Fruit fly (Drosophila melanogaster) whole organism, embryonic: Measurements from ENCODE around the gene Or85a.

Experiments
- B-H1 ChIP-seq: fragments of 200-800 bp; sonication (Bioruptor generic); IDR thresholded peaks from 3 replicates; pipeline ENCODE4 v1.3.6; 2022; ENCODE audit warnings: missing biosample characterization, missing genetic modification characterization
- BEAF-32 ChIP-seq: fragments of 200-800 bp; sonication (Bioruptor generic); optimal IDR thresholded peaks from 3 replicates; lab custom pipeline; 2017; ENCODE audit warnings: missing biosample characterization, missing genetic modification characterization, mild to moderate bottlenecking, moderate library complexity, missing genetic modification reagents
- BtbVII ChIP-seq: fragments of 200-800 bp; sonication (Bioruptor generic); optimal IDR thresholded peaks from 3 replicates; lab custom pipeline; 2017; ENCODE audit warnings: missing biosample characterization, mild to moderate bottlenecking, missing genetic modification characterization
- Bteb2 ChIP-seq: fragments of 200-800 bp; sonication (Bioruptor generic); optimal IDR thresholded peaks from 2 replicates; lab custom pipeline; 2016; ENCODE audit warnings: missing biosample characterization, missing genetic modification characterization
- CG10274 ChIP-seq: fragments of 200-800 bp; sonication (Bioruptor generic); optimal IDR thresholded peaks from 3 replicates; lab custom pipeline; 2017; ENCODE audit warnings: missing biosample characterization, mild to moderate bottlenecking, missing genetic modification characterization
- CG11695 ChIP-seq: fragments of 200-800 bp; sonication (Bioruptor generic); IDR thresholded peaks from 3 replicates; pipeline ENCODE4 v1.3.6; 2022; ENCODE audit warnings: missing biosample characterization, missing genetic modification characterization
- CG12104 ChIP-seq: fragments of 200-800 bp; sonication (Bioruptor generic); optimal IDR thresholded peaks from 3 replicates; lab custom pipeline; 2016; ENCODE audit warnings: missing biosample characterization, missing genetic modification characterization
- CG14965 ChIP-seq: fragments of 200-800 bp; sonication (Bioruptor generic); optimal IDR thresholded peaks from 2 replicates; lab custom pipeline; 2016; ENCODE audit warnings: missing biosample characterization, missing genetic modification characterization, borderline replicate concordance
- CG1647 ChIP-seq: fragments of 200-800 bp; sonication (Bioruptor generic); optimal IDR thresholded peaks from 3 replicates; lab custom pipeline; 2016; ENCODE audit warnings: missing biosample characterization, missing genetic modification characterization
- CG17328 ChIP-seq: fragments of 200-800 bp; sonication (Bioruptor generic); IDR thresholded peaks from 2 replicates; pipeline ENCODE4 v1.3.6; 2022; ENCODE audit warnings: missing biosample characterization, missing genetic modification characterization
- CG17359 ChIP-seq: fragments of 200-800 bp; sonication (Bioruptor generic); optimal IDR thresholded peaks from 3 replicates; lab custom pipeline; 2018; ENCODE audit warnings: missing biosample characterization, mild to moderate bottlenecking, missing genetic modification characterization, moderate library complexity
- CG17802 ChIP-seq: fragments of 200-800 bp; sonication (Bioruptor generic); optimal IDR thresholded peaks from 2 replicates; lab custom pipeline; 2018; ENCODE audit warnings: missing biosample characterization, mild to moderate bottlenecking, missing genetic modification characterization, moderate library complexity
- CG1792 ChIP-seq: fragments of 200-800 bp; sonication (Bioruptor generic); optimal IDR thresholded peaks from 2 replicates; lab custom pipeline; 2016; ENCODE audit warnings: missing biosample characterization, missing genetic modification characterization
- CG2120 ChIP-seq: fragments of 200-800 bp; sonication (Bioruptor generic); optimal IDR thresholded peaks from 3 replicates; lab custom pipeline; 2016; ENCODE audit warnings: missing biosample characterization, missing genetic modification characterization
- CG30020 ChIP-seq: fragments of 200-800 bp; optimal IDR thresholded peaks from 2 replicates; lab custom pipeline; 2019; ENCODE audit warnings: missing biosample characterization, mild to moderate bottlenecking, missing genetic modification characterization, moderate library complexity
- CG31388 ChIP-seq: fragments of 200-800 bp; sonication (Bioruptor generic); optimal IDR thresholded peaks from 2 replicates; lab custom pipeline; 2016; ENCODE audit warnings: missing biosample characterization, missing genetic modification characterization
- CG4617 ChIP-seq: fragments of 200-800 bp; sonication (Bioruptor generic); optimal IDR thresholded peaks from 3 replicates; lab custom pipeline; 2016; ENCODE audit warnings: missing biosample characterization, missing genetic modification characterization, borderline replicate concordance
- CG4730 ChIP-seq: fragments of 200-800 bp; sonication (Bioruptor generic); IDR thresholded peaks from 2 replicates; pipeline ENCODE4 v1.3.6; 2022; ENCODE audit warnings: missing biosample characterization, missing genetic modification characterization
- CG6654 ChIP-seq: fragments of 200-800 bp; sonication (Bioruptor generic); optimal IDR thresholded peaks from 2 replicates; lab custom pipeline; 2017; ENCODE audit warnings: missing biosample characterization, mild to moderate bottlenecking, missing genetic modification characterization
- CG7786 ChIP-seq: fragments of 200-800 bp; sonication (Bioruptor generic); optimal IDR thresholded peaks from 2 replicates; lab custom pipeline; 2016; ENCODE audit warnings: missing biosample characterization, missing genetic modification characterization
- CG7963 ChIP-seq: fragments of 200-800 bp; sonication (Bioruptor generic); IDR thresholded peaks from 3 replicates; pipeline ENCODE4 v1.3.6; 2022; ENCODE audit warnings: missing biosample characterization, missing genetic modification characterization; ENCODE audit not compliant: partially characterized antibody
- CG8388 ChIP-seq: fragments of 200-800 bp; sonication (Bioruptor generic); optimal IDR thresholded peaks from 2 replicates; lab custom pipeline; 2019; ENCODE audit warnings: missing biosample characterization, mild to moderate bottlenecking, missing genetic modification characterization, moderate library complexity
- Kr ChIP-seq: fragments of 200-800 bp; sonication (Bioruptor generic); optimal IDR thresholded peaks from 2 replicates; lab custom pipeline; 2017; ENCODE audit warnings: missing biosample characterization, mild to moderate bottlenecking, missing genetic modification characterization
- Lim3 ChIP-seq: fragments of 200-800 bp; sonication (Bioruptor generic); IDR thresholded peaks from 2 replicates; pipeline ENCODE4 v1.3.6; 2022; ENCODE audit warnings: missing biosample characterization, missing genetic modification characterization
- Lpt ChIP-seq: fragments of >200 bp; optimal IDR thresholded peaks from 2 replicates; lab custom pipeline; 2018; ENCODE audit warnings: missing biosample characterization, missing genetic modification characterization
- MTF-1 ChIP-seq: fragments of 200-800 bp; sonication (Bioruptor generic); optimal IDR thresholded peaks from 2 replicates; lab custom pipeline; 2018; ENCODE audit warnings: missing biosample characterization, mild to moderate bottlenecking, missing genetic modification characterization, borderline replicate concordance
- Med ChIP-seq: fragments of 200-800 bp; sonication (Bioruptor generic); peaks from one replicate; lab custom pipeline; 2016; ENCODE audit warnings: missing biosample characterization, missing genetic modification characterization, mild to moderate bottlenecking, inconsistent platforms, moderate library complexity
- Mrtf ChIP-seq: fragments of 200-800 bp; sonication (Bioruptor generic); IDR thresholded peaks from 3 replicates; pipeline ENCODE4 v1.3.6; 2022; ENCODE audit warnings: missing biosample characterization, missing genetic modification characterization
- Neu2 ChIP-seq: fragments of 200-800 bp; sonication (Bioruptor generic); optimal IDR thresholded peaks from 3 replicates; lab custom pipeline; 2016; ENCODE audit warnings: missing biosample characterization, missing genetic modification characterization, borderline replicate concordance
- Ptx1 ChIP-seq: fragments of 200-800 bp; sonication (Bioruptor generic); IDR thresholded peaks from 2 replicates; pipeline ENCODE4 v1.3.6; 2022; ENCODE audit warnings: missing biosample characterization, missing genetic modification characterization
- bowl ChIP-seq: fragments of 200-800 bp; sonication (Bioruptor generic); IDR thresholded peaks from 2 replicates; pipeline ENCODE4 v1.3.6; 2022; ENCODE audit warnings: missing biosample characterization, missing genetic modification characterization
- dmrt99B ChIP-seq: fragments of 200-800 bp; sonication (Bioruptor generic); optimal IDR thresholded peaks from 2 replicates; lab custom pipeline; 2018; ENCODE audit warnings: missing biosample characterization, mild to moderate bottlenecking, missing genetic modification characterization, moderate library complexity
- fd96Cb ChIP-seq: fragments of 200-800 bp; sonication (Bioruptor generic); optimal IDR thresholded peaks from 2 replicates; lab custom pipeline; 2018; ENCODE audit warnings: missing biosample characterization, mild to moderate bottlenecking, missing genetic modification characterization, moderate library complexity
- fru ChIP-seq: fragments of >200 bp; optimal IDR thresholded peaks from 2 replicates; lab custom pipeline; 2017
- gce ChIP-seq: fragments of 200-800 bp; sonication (Bioruptor generic); IDR thresholded peaks from 3 replicates; pipeline ENCODE4 v1.3.6; 2022; ENCODE audit warnings: missing biosample characterization, missing genetic modification characterization
- gem ChIP-seq: fragments of 200-800 bp; sonication (Bioruptor generic); optimal IDR thresholded peaks from 2 replicates; lab custom pipeline; 2019; ENCODE audit warnings: missing biosample characterization, mild to moderate bottlenecking, missing genetic modification characterization, moderate library complexity
- insv ChIP-seq, 2 experiments: fragments of 200-800 bp; sonication (Bioruptor generic); optimal IDR thresholded peaks; 3 replicates each; lab custom pipeline; 2016 to 2018; ENCODE audit warnings: missing biosample characterization in 2 of 2, missing genetic modification characterization in 2 of 2
- klu ChIP-seq: fragments of 200-800 bp; sonication (Bioruptor generic); IDR thresholded peaks from 2 replicates; pipeline ENCODE4 v1.3.6; 2022; ENCODE audit warnings: missing biosample characterization, missing genetic modification characterization
- nerfin-1 ChIP-seq: fragments of 200-800 bp; sonication (Bioruptor generic); optimal IDR thresholded peaks from 3 replicates; lab custom pipeline; 2019; ENCODE audit warnings: missing biosample characterization, mild to moderate bottlenecking, missing genetic modification characterization, moderate library complexity
- nom ChIP-seq: fragments of 200-800 bp; sonication (Bioruptor generic); optimal IDR thresholded peaks from 2 replicates; lab custom pipeline; 2017; ENCODE audit warnings: missing biosample characterization, missing genetic modification characterization, mild to moderate bottlenecking, moderate library complexity, missing genetic modification reagents
- ranshi ChIP-seq: fragments of 200-800 bp; sonication (Bioruptor generic); IDR thresholded peaks from 2 replicates; pipeline ENCODE4 v1.3.6; 2022; ENCODE audit warnings: missing biosample characterization, missing genetic modification characterization
- run ChIP-seq: fragments of 200-800 bp; sonication (Bioruptor generic); optimal IDR thresholded peaks from 3 replicates; lab custom pipeline; 2018; ENCODE audit warnings: missing biosample characterization, mild to moderate bottlenecking, missing genetic modification characterization
- slbo ChIP-seq: fragments of 200-800 bp; sonication (Bioruptor generic); IDR thresholded peaks from 2 replicates; pipeline ENCODE4 v1.3.6; 2022; ENCODE audit warnings: missing biosample characterization, missing genetic modification characterization
- so ChIP-seq: fragments of 200-800 bp; sonication (Bioruptor generic); IDR thresholded peaks from 3 replicates; pipeline ENCODE4 v1.3.6; 2022; ENCODE audit warnings: missing biosample characterization, missing genetic modification characterization
- sob ChIP-seq: fragments of 200-800 bp; sonication (Bioruptor generic); IDR thresholded peaks from 2 replicates; pipeline ENCODE4 v1.3.6; 2022; ENCODE audit warnings: missing biosample characterization, missing genetic modification characterization
- tap ChIP-seq: fragments of 200-800 bp; optimal IDR thresholded peaks from 3 replicates; lab custom pipeline; 2019; ENCODE audit warnings: missing biosample characterization, mild to moderate bottlenecking, missing genetic modification characterization, moderate library complexity
- tio ChIP-seq: fragments of 200-800 bp; sonication (Bioruptor generic); optimal IDR thresholded peaks from 2 replicates; lab custom pipeline; 2017; ENCODE audit warnings: missing biosample characterization, missing genetic modification characterization, inconsistent platforms
- trem ChIP-seq: fragments of 200-800 bp; optimal IDR thresholded peaks from 3 replicates; lab custom pipeline; 2019; ENCODE audit warnings: missing biosample characterization, mild to moderate bottlenecking, missing genetic modification characterization, moderate library complexity
- tx ChIP-seq: fragments of 200-800 bp; sonication (Bioruptor generic); optimal IDR thresholded peaks from 2 replicates; lab custom pipeline; 2016; ENCODE audit warnings: missing biosample characterization, missing genetic modification characterization
- zf30C ChIP-seq: fragments of 200-800 bp; sonication (Bioruptor generic); optimal IDR thresholded peaks from 3 replicates; lab custom pipeline; 2018; ENCODE audit warnings: missing biosample characterization, mild to moderate bottlenecking, missing genetic modification characterization
- zfh2 ChIP-seq: fragments of 200-800 bp; sonication (Bioruptor generic); optimal IDR thresholded peaks from 2 replicates; lab custom pipeline; 2016; ENCODE audit warnings: missing biosample characterization, missing genetic modification characterization

The Or85a gene

DNA sequence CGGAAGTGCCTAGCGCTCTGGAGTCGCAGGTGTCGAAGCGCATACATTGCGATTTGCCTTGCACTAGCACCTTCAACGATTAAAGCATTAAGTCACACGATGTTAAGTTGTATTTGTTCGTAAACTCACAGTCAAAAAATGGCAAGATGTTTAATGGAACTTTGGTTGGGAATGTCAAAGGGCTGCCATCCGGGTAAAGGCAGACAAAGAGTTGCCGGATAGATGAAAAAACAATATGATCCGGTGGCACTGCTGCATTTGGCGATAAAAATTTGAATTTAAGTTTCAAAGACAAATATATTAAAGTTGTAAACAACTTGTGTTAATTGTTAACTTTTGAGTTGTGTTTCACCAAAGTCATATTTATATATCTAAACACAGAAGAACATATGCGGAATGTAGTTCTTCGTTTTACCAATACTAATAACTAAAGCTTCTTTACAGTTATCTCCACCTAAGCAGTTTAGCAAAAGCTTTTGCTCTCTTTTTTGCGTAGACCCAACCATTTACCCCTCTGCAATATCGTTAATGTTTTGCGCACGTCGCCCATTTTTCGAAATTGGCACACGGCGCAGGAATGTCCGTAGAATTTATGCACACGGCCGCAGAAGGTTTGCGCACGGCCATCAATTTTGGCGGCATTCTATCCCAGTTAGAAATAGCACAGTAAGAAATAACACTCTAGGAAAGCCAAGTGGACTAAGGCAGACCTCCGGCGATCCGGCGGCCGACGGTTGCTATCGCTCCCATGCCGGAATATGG lies 5.0 kb upstream of the Or85a start, which contains the start of gene Coq2 (continued):
- no peak for TF ChIP-seq fd96Cb (tag; lab: Kevin White, UChicago)
- TF ChIP-seq Neu2 (GFP tag; lab: Kevin White, UChicago), result no peak
- no peak for TF ChIP-seq CG17802 (tag; lab: Kevin White, UChicago)
- no peak for TF ChIP-seq CG11695 (GFP tag; lab: Robert Waterston, UW)
- no peak for TF ChIP-seq nom (GFP tag; lab: Kevin White, UChicago)
- TF ChIP-seq Lpt (GFP tag; lab: Kevin White, UChicago), result no peak
- TF ChIP-seq CG30020 (tag; lab: Kevin White, UChicago), result no peak
- TF ChIP-seq CG8388, result no peak
- TF ChIP-seq slbo (GFP tag; lab: Robert Waterston, UW), result peak; percentile 25; the same call in 1 of the 2 replicates
- no peak for TF ChIP-seq CG6654 (GFP tag; lab: Kevin White, UChicago)
- no peak for TF ChIP-seq zf30C (GFP tag; lab: Kevin White, UChicago)
- TF ChIP-seq bowl (GFP tag; lab: Robert Waterston, UW), result no peak
- TF ChIP-seq Ptx1 (GFP tag; lab: Robert Waterston, UW), result no peak
- TF ChIP-seq ranshi (GFP tag; lab: Robert Waterston, UW), result no peak
- TF ChIP-seq zfh2 (GFP tag; lab: Kevin White, UChicago), result no peak
- no peak for TF ChIP-seq BtbVII
- TF ChIP-seq CG1647 (GFP tag; lab: Kevin White, UChicago), result no peak
- TF ChIP-seq CG17328 (GFP tag; lab: Robert Waterston, UW), result no peak
- no peak for TF ChIP-seq CG31388 (GFP tag; lab: Kevin White, UChicago)
- no peak for TF ChIP-seq dmrt99B
- no peak for TF ChIP-seq klu (GFP tag; lab: Robert Waterston, UW)
- peak; percentile 25 for TF ChIP-seq CG2120
- no peak for TF ChIP-seq sob
- TF ChIP-seq CG14965 (GFP tag; lab: Kevin White, UChicago), result no peak
- TF ChIP-seq Mrtf (GFP tag; lab: Robert Waterston, UW), result no peak
- TF ChIP-seq Bteb2, result no peak
- no peak for TF ChIP-seq CG17359 (tag; lab: Kevin White, UChicago)
- no peak for TF ChIP-seq fru
- no peak for TF ChIP-seq so (GFP tag; lab: Robert Waterston, UW)
- no peak for TF ChIP-seq CG4730
- no peak for TF ChIP-seq CG10274
- no peak for TF ChIP-seq tx
- peak; percentile 86 for TF ChIP-seq trem (tag; lab: Kevin White, UChicago)
- no peak for TF ChIP-seq CG7963 (GFP tag; lab: Robert Waterston, UW)
- no peak for TF ChIP-seq B-H1 (GFP tag; lab: Robert Waterston, UW)
- TF ChIP-seq insv (GFP tag; optimal IDR thresholded peaks at IDR 0.05; lab: Kevin White, UChicago), result peak in 1 of 2 experiments; percentile 93
- no peak for TF ChIP-seq tio (GFP tag; lab: Kevin White, UChicago)
- no peak for TF ChIP-seq nerfin-1
- peak; percentile 100 for TF ChIP-seq MTF-1 (GFP tag; lab: Kevin White, UChicago)
- no peak for TF ChIP-seq CG12104 (GFP tag; lab: Kevin White, UChicago)
- no peak for TF ChIP-seq Kr
- no peak for TF ChIP-seq gce (GFP tag; lab: Robert Waterston, UW)
- TF ChIP-seq run (tag; lab: Kevin White, UChicago), result no peak
- no peak for TF ChIP-seq tap
- no peak for TF ChIP-seq CG7786 (GFP tag; lab: Kevin White, UChicago)
- peak; percentile 46 for TF ChIP-seq BEAF-32 (GFP tag; lab: Kevin White, UChicago)
- TF ChIP-seq CG4617 (GFP tag; lab: Kevin White, UChicago), result peak; percentile 65
- TF ChIP-seq Med (GFP tag; lab: Kevin White, UChicago), result peak; percentile 79
- no peak for TF ChIP-seq gem (tag; lab: Kevin White, UChicago)
- no peak for TF ChIP-seq Lim3
- no peak for TF ChIP-seq CG1792
